Fruit fly (Drosophila melanogaster) whole organism: ENCODE data around the gene CG6428.

ENCODE experiments used
- CG8478 ChIP-seq: fragments of >200 bp; optimal IDR thresholded peaks from 2 replicates; lab custom pipeline; 2018; ENCODE audit warnings: inconsistent platforms
- Dll ChIP-seq: fragments of >200 bp; optimal IDR thresholded peaks from 2 replicates; lab custom pipeline; 2017
- psq ChIP-seq: fragments of >200 bp; optimal IDR thresholded peaks from 2 replicates; lab custom pipeline; 2017
- usp ChIP-seq: fragments of >200 bp; optimal IDR thresholded peaks from 2 replicates; lab custom pipeline; 2017; ENCODE audit warnings: missing biosample characterization, missing genetic modification characterization, mixed read lengths

dm6 chrX:3948889-3949288, 19.6 kb downstream of the CG6428 start, which contains the start of gene Vap33:
- TF ChIP-seq Dll (lab: Kevin White, UChicago) (no peak), CG8478 (lab: Kevin White, UChicago) (no peak), usp (no peak), psq (lab: Kevin White, UChicago) (no peak)
